Fruit fly (Drosophila melanogaster) whole organism, embryonic: ENCODE results near the gene Lrr47.

ENCODE experiments used
- Bdp1 ChIP-seq: fragments of 200-800 bp; sonication (Bioruptor generic); optimal IDR thresholded peaks from 3 replicates; lab custom pipeline; 2016; ENCODE audit warnings: missing biosample characterization, missing genetic modification characterization
- Bteb2 ChIP-seq: fragments of 200-800 bp; sonication (Bioruptor generic); optimal IDR thresholded peaks from 2 replicates; lab custom pipeline; 2016; ENCODE audit warnings: missing biosample characterization, missing genetic modification characterization
- CG11085 ChIP-seq: fragments of 200-800 bp; sonication (Bioruptor generic); IDR thresholded peaks from 2 replicates; pipeline ENCODE4 v1.3.6; 2022; ENCODE audit warnings: missing biosample characterization, missing genetic modification characterization
- CG12299 ChIP-seq: fragments of 200-800 bp; sonication (Bioruptor generic); optimal IDR thresholded peaks from 2 replicates; lab custom pipeline; 2018; ENCODE audit warnings: missing biosample characterization, mild to moderate bottlenecking, missing genetic modification characterization
- CG15011 ChIP-seq: fragments of 200-800 bp; sonication (Bioruptor generic); optimal IDR thresholded peaks from 3 replicates; lab custom pipeline; 2018; ENCODE audit warnings: missing biosample characterization, mild to moderate bottlenecking, missing genetic modification characterization
- CG15479 ChIP-seq: fragments of 200-800 bp; sonication (Bioruptor generic); optimal IDR thresholded peaks from 3 replicates; lab custom pipeline; 2019; ENCODE audit warnings: missing biosample characterization, mild to moderate bottlenecking, missing genetic modification characterization, moderate library complexity
- CG15601 ChIP-seq: fragments of 200-800 bp; sonication (Bioruptor generic); optimal IDR thresholded peaks from 3 replicates; lab custom pipeline; 2019; ENCODE audit warnings: missing biosample characterization, mild to moderate bottlenecking, missing genetic modification characterization, moderate library complexity
- CG3065 ChIP-seq: fragments of 200-800 bp; sonication (Bioruptor generic); optimal IDR thresholded peaks from 2 replicates; lab custom pipeline; 2016; ENCODE audit warnings: missing biosample characterization, missing genetic modification characterization
- CG31365 ChIP-seq: fragments of 200-800 bp; sonication (Bioruptor generic); optimal IDR thresholded peaks from 2 replicates; lab custom pipeline; 2018; ENCODE audit warnings: missing biosample characterization, mild to moderate bottlenecking, missing genetic modification characterization
- CG31388 ChIP-seq: fragments of 200-800 bp; sonication (Bioruptor generic); optimal IDR thresholded peaks from 2 replicates; lab custom pipeline; 2016; ENCODE audit warnings: missing biosample characterization, missing genetic modification characterization
- CG32532 ChIP-seq: fragments of 200-800 bp; sonication (Bioruptor generic); IDR thresholded peaks from 2 replicates; pipeline ENCODE4 v1.3.6; 2022; ENCODE audit warnings: missing biosample characterization, missing genetic modification characterization
- CG32767 ChIP-seq: fragments of 200-800 bp; sonication (Bioruptor generic); IDR thresholded peaks from 2 replicates; pipeline ENCODE4 v1.3.6; 2022; ENCODE audit warnings: missing biosample characterization, missing genetic modification characterization
- CG3995 ChIP-seq: fragments of 200-800 bp; sonication (Bioruptor generic); optimal IDR thresholded peaks from 3 replicates; lab custom pipeline; 2016; ENCODE audit warnings: missing biosample characterization, missing genetic modification characterization
- CG4360 ChIP-seq: fragments of 200-800 bp; sonication (Bioruptor generic); IDR thresholded peaks from 2 replicates; pipeline ENCODE4 v1.3.6; 2022; ENCODE audit warnings: missing biosample characterization, missing genetic modification characterization
- CG7556 ChIP-seq: fragments of 200-800 bp; sonication (Bioruptor generic); optimal IDR thresholded peaks from 2 replicates; lab custom pipeline; 2017; ENCODE audit warnings: missing biosample characterization, mild to moderate bottlenecking, missing genetic modification characterization
- CG7928 ChIP-seq: fragments of 200-800 bp; sonication (Bioruptor generic); optimal IDR thresholded peaks from 2 replicates; lab custom pipeline; 2017; ENCODE audit warnings: missing biosample characterization, mild to moderate bottlenecking, missing genetic modification characterization
- CG9609 ChIP-seq: fragments of 200-800 bp; sonication (Bioruptor generic); optimal IDR thresholded peaks from 3 replicates; lab custom pipeline; 2016; ENCODE audit warnings: missing biosample characterization, missing genetic modification characterization
- CG9817 ChIP-seq: fragments of 200-800 bp; sonication (Bioruptor generic); optimal IDR thresholded peaks from 2 replicates; lab custom pipeline; 2018; ENCODE audit warnings: missing biosample characterization, mild to moderate bottlenecking, missing genetic modification characterization, moderate library complexity
- D19B ChIP-seq: fragments of 200-800 bp; sonication (Bioruptor generic); optimal IDR thresholded peaks from 2 replicates; lab custom pipeline; 2017; ENCODE audit warnings: missing biosample characterization, mild to moderate bottlenecking, missing genetic modification characterization
- Dll ChIP-seq: fragments of 200-800 bp; sonication (Bioruptor generic); IDR thresholded peaks from 4 replicates; pipeline ENCODE4 v1.3.6; 2022; ENCODE audit warnings: missing biosample characterization, missing genetic modification characterization; ENCODE audit not compliant: partially characterized antibody
- Eip74EF ChIP-seq, 2 experiments: fragments of 200-800 bp in 1 of 2; fragments of >200 bp in 1 of 2; sonication (Bioruptor generic) in 1 of 2; optimal IDR thresholded peaks; 2 replicates each; lab custom pipeline; 2017 to 2019; ENCODE audit warnings: missing biosample characterization in 2 of 2, missing genetic modification characterization in 2 of 2, mild to moderate bottlenecking in 1 of 2, moderate library complexity in 1 of 2
- Fer1 ChIP-seq: fragments of 200-800 bp; sonication (Bioruptor generic); optimal IDR thresholded peaks from 2 replicates; lab custom pipeline; 2017; ENCODE audit warnings: missing biosample characterization, mild to moderate bottlenecking, missing genetic modification characterization
- Hmr ChIP-seq: fragments of 200-800 bp; sonication (Bioruptor generic); optimal IDR thresholded peaks from 3 replicates; lab custom pipeline; 2017; ENCODE audit warnings: mild to moderate bottlenecking, missing biosample characterization, missing genetic modification reagents, missing genetic modification characterization
- Lhr ChIP-seq: fragments of 200-800 bp; sonication (Bioruptor generic); optimal IDR thresholded peaks from 3 replicates; lab custom pipeline; 2017; ENCODE audit warnings: mild to moderate bottlenecking, missing biosample characterization, missing genetic modification reagents, missing genetic modification characterization
- MESR4 ChIP-seq: fragments of 200-800 bp; sonication (Bioruptor generic); optimal IDR thresholded peaks from 2 replicates; lab custom pipeline; 2018; ENCODE audit warnings: missing biosample characterization, mild to moderate bottlenecking, missing genetic modification characterization, moderate library complexity
- Max ChIP-seq: fragments of 200-800 bp; sonication (Bioruptor generic); optimal IDR thresholded peaks from 2 replicates; lab custom pipeline; 2016; ENCODE audit warnings: missing biosample characterization, mild to moderate bottlenecking, missing genetic modification characterization
- Med ChIP-seq: fragments of 200-800 bp; sonication (Bioruptor generic); peaks from one replicate; lab custom pipeline; 2016; ENCODE audit warnings: missing biosample characterization, missing genetic modification characterization, mild to moderate bottlenecking, inconsistent platforms, moderate library complexity
- Nf-YB ChIP-seq: fragments of 200-800 bp; sonication (Bioruptor generic); optimal IDR thresholded peaks from 3 replicates; lab custom pipeline; 2019; ENCODE audit warnings: missing biosample characterization, mild to moderate bottlenecking, missing genetic modification characterization, moderate library complexity
- Pdp1 ChIP-seq, 2 experiments: fragments of 200-800 bp; sonication (Bioruptor generic); optimal IDR thresholded peaks; 3 replicates each; lab custom pipeline; 2016; ENCODE audit warnings: missing biosample characterization in 2 of 2, missing genetic modification characterization in 2 of 2, mild to moderate bottlenecking in 1 of 2, moderate library complexity in 1 of 2
- Stat92E ChIP-seq, 3 experiments: fragments of >200 bp in 2 of 3; fragments of 200-800 bp in 1 of 3; sonication (Bioruptor generic) in 1 of 3; optimal IDR thresholded peaks; 2 replicates each; lab custom pipeline; 2017 to 2019; ENCODE audit warnings: missing biosample characterization in 3 of 3, missing genetic modification characterization in 3 of 3, mild to moderate bottlenecking in 1 of 3, moderate library complexity in 1 of 3
- ash1 ChIP-seq: fragments of 200-800 bp; sonication (Bioruptor generic); optimal IDR thresholded peaks from 2 replicates; lab custom pipeline; 2018; ENCODE audit warnings: missing biosample characterization, mild to moderate bottlenecking, missing genetic modification characterization
- bcd ChIP-seq: fragments of 200-800 bp; sonication (Bioruptor generic); optimal IDR thresholded peaks from 2 replicates; lab custom pipeline; 2017; ENCODE audit warnings: missing biosample characterization, mild to moderate bottlenecking, missing genetic modification characterization
- ci ChIP-seq: fragments of 200-800 bp; sonication (Bioruptor generic); IDR thresholded peaks from 3 replicates; pipeline ENCODE4 v1.3.6; 2022; ENCODE audit warnings: missing biosample characterization, missing genetic modification characterization
- dysf ChIP-seq: fragments of 200-800 bp; sonication (Bioruptor generic); IDR thresholded peaks from 3 replicates; pipeline ENCODE4 v1.3.6; 2022; ENCODE audit warnings: missing biosample characterization, missing genetic modification characterization
- fru ChIP-seq: fragments of >200 bp; optimal IDR thresholded peaks from 2 replicates; lab custom pipeline; 2017
- ftz-f1 ChIP-seq: fragments of 200-800 bp; sonication (Bioruptor generic); optimal IDR thresholded peaks from 2 replicates; lab custom pipeline; 2016; ENCODE audit warnings: missing biosample characterization, missing genetic modification characterization
- jumu ChIP-seq: fragments of 200-800 bp; sonication (Bioruptor generic); optimal IDR thresholded peaks from 3 replicates; lab custom pipeline; 2016; ENCODE audit warnings: missing biosample characterization, missing genetic modification characterization
- lilli ChIP-seq: fragments of 200-800 bp; sonication (Bioruptor generic); optimal IDR thresholded peaks from 3 replicates; lab custom pipeline; 2016; ENCODE audit warnings: missing biosample characterization, missing genetic modification characterization
- maf-S ChIP-seq: fragments of 200-800 bp; sonication (Bioruptor generic); optimal IDR thresholded peaks from 2 replicates; lab custom pipeline; 2016; ENCODE audit warnings: missing biosample characterization, missing genetic modification characterization
- mam ChIP-seq: fragments of 200-800 bp; sonication (Bioruptor generic); optimal IDR thresholded peaks from 3 replicates; lab custom pipeline; 2016; ENCODE audit warnings: missing biosample characterization, missing genetic modification characterization
- nau ChIP-seq: fragments of 200-800 bp; sonication (Bioruptor generic); optimal IDR thresholded peaks from 3 replicates; lab custom pipeline; 2017; ENCODE audit warnings: missing biosample characterization, mild to moderate bottlenecking, missing genetic modification characterization, missing genetic modification reagents
- org-1 ChIP-seq: fragments of 200-800 bp; sonication (Bioruptor generic); optimal IDR thresholded peaks from 2 replicates; lab custom pipeline; 2017; ENCODE audit warnings: missing biosample characterization, missing genetic modification characterization
- row ChIP-seq: fragments of 200-800 bp; sonication (Bioruptor generic); IDR thresholded peaks from 3 replicates; pipeline ENCODE4 v1.3.6; 2022; ENCODE audit warnings: missing biosample characterization, missing genetic modification characterization
- sc ChIP-seq, 3 experiments: fragments of >200 bp in 2 of 3; fragments of 200-800 bp in 1 of 3; sonication (Bioruptor generic) in 1 of 3; optimal IDR thresholded peaks; 2 replicates in 2 of 3; 3 replicates in 1 of 3; lab custom pipeline; 2017; ENCODE audit warnings: mild to moderate bottlenecking in 1 of 3, missing biosample characterization in 1 of 3, missing genetic modification characterization in 1 of 3, missing genetic modification reagents in 1 of 3
- scrt ChIP-seq: fragments of 200-800 bp; sonication (Bioruptor generic); optimal IDR thresholded peaks from 2 replicates; lab custom pipeline; 2018; ENCODE audit warnings: missing biosample characterization, mild to moderate bottlenecking, missing genetic modification characterization, moderate library complexity
- sd ChIP-seq: fragments of 200-800 bp; sonication (Bioruptor generic); optimal IDR thresholded peaks from 3 replicates; lab custom pipeline; 2018; ENCODE audit warnings: missing biosample characterization, mild to moderate bottlenecking, missing genetic modification characterization, moderate library complexity
- sens ChIP-seq: fragments of 200-800 bp; sonication (Bioruptor generic); peaks from one replicate; lab custom pipeline; 2016; ENCODE audit warnings: missing biosample characterization, missing genetic modification characterization
- stwl ChIP-seq: fragments of 200-800 bp; sonication (Bioruptor generic); optimal IDR thresholded peaks from 3 replicates; lab custom pipeline; 2018; ENCODE audit warnings: missing biosample characterization, mild to moderate bottlenecking, missing genetic modification characterization, moderate library complexity
- z ChIP-seq: fragments of 200-800 bp; sonication (Bioruptor generic); IDR thresholded peaks from 3 replicates; pipeline ENCODE4 v1.3.6; 2022; ENCODE audit warnings: missing biosample characterization, missing genetic modification characterization

The Lrr47 gene

dm6 chr2L:10522174-10522893 lies 5.2 kb downstream of the Lrr47 start (continued):
- TF ChIP-seq Lhr (GFP tag; lab: Kevin White, UChicago) (no peak), z (GFP tag; lab: Robert Waterston, UW) (no peak; the same call in 2 of the 3 replicates), ash1 (no peak), sd (tag; lab: Kevin White, UChicago) (peak; percentile 6), maf-S (GFP tag; lab: Kevin White, UChicago) (no peak), nau (GFP tag; lab: Kevin White, UChicago) (peak; percentile 66), CG15601 (tag; lab: Kevin White, UChicago) (peak; percentile 11), ftz-f1 (GFP tag; lab: Kevin White, UChicago) (no peak), jumu (GFP tag; lab: Kevin White, UChicago) (no peak), CG32767 (0 out of 2 replicates have a peak, but pooled peaks have one; percentile 13), Nf-YB (GFP tag; lab: Kevin White, UChicago) (no peak), CG31365 (tag; lab: Kevin White, UChicago) (no peak), CG15011 (GFP tag; lab: Kevin White, UChicago) (peak; percentile 50), CG3995 (GFP tag; lab: Kevin White, UChicago) (no peak), org-1 (peak; percentile 70), CG3065 (GFP tag; lab: Kevin White, UChicago) (peak; percentile 18), Eip74EF (GFP tag; optimal IDR thresholded peaks at IDR 0.05; lab: Kevin White, UChicago) (peak in 1 of 2 experiments; percentile 53), CG12299 (tag; lab: Kevin White, UChicago) (no peak), scrt (GFP tag; lab: Kevin White, UChicago) (peak; percentile 85), bcd (GFP tag; lab: Kevin White, UChicago) (peak; percentile 76), Hmr (GFP tag; lab: Kevin White, UChicago) (peak; percentile 79), CG9817 (tag; lab: Kevin White, UChicago) (peak; percentile 34), CG7928 (no peak), dysf (GFP tag; lab: Robert Waterston, UW) (peak; percentile 90), D19B (GFP tag; lab: Kevin White, UChicago) (peak; percentile 88), stwl (no peak), lilli (GFP tag; lab: Kevin White, UChicago) (peak; percentile 22), CG11085 (GFP tag; lab: Robert Waterston, UW) (0 out of 2 replicates have a peak, but pooled peaks have one; percentile 32), CG9609 (GFP tag; lab: Kevin White, UChicago) (no peak), sc (optimal IDR thresholded peaks at IDR 0.05; lab: Kevin White, UChicago) (no peak), sc (GFP tag; optimal IDR thresholded peaks at IDR 0.05; lab: Kevin White, UChicago) (peak; percentile 25), Bteb2 (GFP tag; lab: Kevin White, UChicago) (no peak), Fer1 (GFP tag; lab: Kevin White, UChicago) (peak; percentile 63), CG31388 (GFP tag; lab: Kevin White, UChicago) (peak; percentile 18), sens (GFP tag; lab: Kevin White, UChicago) (peak; percentile 64), MESR4 (no peak), CG4360 (GFP tag; lab: Robert Waterston, UW) (no peak), Max (GFP tag; lab: Kevin White, UChicago) (no peak), CG7556 (GFP tag; lab: Kevin White, UChicago) (peak; percentile 86), Dll (GFP tag; lab: Robert Waterston, UW) (no peak), Med (GFP tag; lab: Kevin White, UChicago) (no peak), Bdp1 (GFP tag; lab: Kevin White, UChicago) (no peak), ci (no peak), Pdp1 (GFP tag; optimal IDR thresholded peaks at IDR 0.05; lab: Kevin White, UChicago) (no peak), Stat92E (GFP tag; optimal IDR thresholded peaks at IDR 0.05; lab: Kevin White, UChicago) (no peak), CG32532 (GFP tag; lab: Robert Waterston, UW) (peak; percentile 45; the same call in 1 of the 2 replicates), row (GFP tag; lab: Robert Waterston, UW) (peak; percentile 84), CG15479 (GFP tag; lab: Kevin White, UChicago) (no peak), mam (GFP tag; lab: Kevin White, UChicago) (no peak), fru (lab: Kevin White, UChicago) (no peak)
